Worm (Caenorhabditis elegans) whole organism, mixed stage, embryonic: ENCODE data around the gene W04B5.5.

Experiments used
- cnd-1 ChIP-seq: fragments of 200-800 bp; sonication (Bioruptor generic); optimal IDR thresholded peaks from 2 replicates; lab custom pipeline; 2018; ENCODE audit warnings: mild to moderate bottlenecking, missing genetic modification characterization, missing compliant biosample characterization
- elt-1 ChIP-seq: sonication (generic microtip); optimal IDR thresholded peaks from 2 replicates; lab custom pipeline; 2017; ENCODE audit warnings: missing genetic modification characterization, mild to moderate bottlenecking, missing compliant biosample characterization, antibody characterized with exemption, moderate library complexity, borderline replicate concordance; ENCODE audit not compliant: insufficient read depth
- elt-3 ChIP-seq: fragments of 150-350 bp; optimal IDR thresholded peaks from 2 replicates; lab custom pipeline; 2014; ENCODE audit warnings: missing biosample characterization, missing genetic modification characterization
- nhr-12 ChIP-seq: fragments of 150-350 bp; optimal IDR thresholded peaks from 2 replicates; lab custom pipeline; 2014; ENCODE audit warnings: missing biosample characterization, missing genetic modification characterization
- nhr-237 ChIP-seq: fragments of 150-350 bp; optimal IDR thresholded peaks from 2 replicates; lab custom pipeline; 2014; ENCODE audit warnings: missing biosample characterization, missing genetic modification characterization
- nhr-28 ChIP-seq: fragments of 150-350 bp; optimal IDR thresholded peaks from 2 replicates; lab custom pipeline; 2014; ENCODE audit warnings: missing biosample characterization, missing genetic modification characterization
- snpc-4 ChIP-seq: fragments of 150-350 bp; optimal IDR thresholded peaks from 2 replicates; lab custom pipeline; 2014; ENCODE audit warnings: missing biosample characterization, missing genetic modification characterization
- sptf-1 ChIP-seq: sonication (generic microtip); optimal IDR thresholded peaks from 2 replicates; lab custom pipeline; 2017; ENCODE audit warnings: mild to moderate bottlenecking, missing genetic modification characterization, moderate library complexity, missing compliant biosample characterization
- ztf-11 ChIP-seq: fragments of 150-350 bp; optimal IDR thresholded peaks from 2 replicates; lab custom pipeline; 2014; ENCODE audit warnings: missing biosample characterization, missing genetic modification characterization

DNA sequence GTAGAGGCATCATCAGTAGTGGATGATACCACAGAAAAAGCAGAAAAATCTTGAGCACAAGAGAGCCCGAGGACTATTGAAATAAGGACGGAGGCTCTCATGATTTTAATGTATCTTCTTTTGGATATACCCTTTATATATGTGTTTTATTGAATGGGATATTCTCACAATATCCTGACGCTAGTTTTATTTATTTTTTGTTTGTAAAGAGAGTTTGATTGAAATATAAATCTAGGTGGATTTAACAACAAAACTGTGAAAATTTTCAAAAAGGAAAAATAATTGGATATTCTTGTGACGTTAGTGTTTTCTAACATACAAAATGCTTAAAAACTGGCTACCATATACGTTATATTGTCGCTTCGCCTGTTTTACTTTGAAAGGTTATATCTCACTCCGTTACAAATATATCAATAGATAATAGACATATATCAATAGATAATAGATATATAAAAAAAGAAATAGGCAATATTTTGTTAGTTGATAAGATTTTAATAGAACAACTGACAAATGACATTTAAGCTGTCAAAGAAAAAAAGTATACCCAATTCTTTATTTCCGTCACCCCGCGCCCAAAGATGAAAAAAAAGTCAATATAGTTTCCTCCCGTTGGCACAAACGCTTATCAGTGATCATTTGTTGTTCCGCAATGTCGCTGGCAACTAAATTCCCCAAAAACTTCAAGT lies 27.7 kb upstream of the W04B5.5 start, which contains the start of the genes E02H9.7 and klo-2:
- no peak for TF ChIP-seq cnd-1 (tag; lab: Kevin White, UChicago)
- no peak for TF ChIP-seq nhr-28
- TF ChIP-seq sptf-1: no peak
- TF ChIP-seq snpc-4: no peak
- no peak for TF ChIP-seq elt-3
- TF ChIP-seq elt-1 (tag; lab: Kevin White, UChicago): no peak
- no peak for TF ChIP-seq nhr-12
- no peak for TF ChIP-seq nhr-237 (tag; lab: Kevin White, UChicago)
- TF ChIP-seq ztf-11 (tag; lab: Kevin White, UChicago): no peak
